Worm (Caenorhabditis elegans) whole organism, late embryonic: ENCODE measurements around the gene F07C6.2.

Experiments
- ceh-9 ChIP-seq: sonication (generic microtip); optimal IDR thresholded peaks from 2 replicates; lab custom pipeline; 2016; ENCODE audit warnings: mild to moderate bottlenecking, missing genetic modification characterization, inconsistent platforms, missing compliant biosample characterization
- elt-2 ChIP-seq: sonication (generic microtip); optimal IDR thresholded peaks from 2 replicates; lab custom pipeline; 2016; ENCODE audit warnings: missing genetic modification reagents, missing genetic modification characterization, missing compliant biosample characterization
- hlh-30 ChIP-seq: sonication (generic microtip); optimal IDR thresholded peaks from 2 replicates; lab custom pipeline; 2017; ENCODE audit warnings: antibody characterized with exemption, missing genetic modification characterization, missing compliant biosample characterization; ENCODE audit not compliant: insufficient read depth
- mec-3 ChIP-seq: sonication (generic microtip); optimal IDR thresholded peaks from 2 replicates; lab custom pipeline; 2016; ENCODE audit warnings: borderline replicate concordance, missing genetic modification characterization, missing compliant biosample characterization
- pag-3 ChIP-seq: sonication (generic microtip); optimal IDR thresholded peaks from 2 replicates; lab custom pipeline; 2016; ENCODE audit warnings: missing compliant biosample characterization, missing genetic modification characterization, borderline replicate concordance
- ztf-16 ChIP-seq: sonication (generic microtip); optimal IDR thresholded peaks from 2 replicates; lab custom pipeline; 2017; ENCODE audit warnings: missing genetic modification characterization, missing compliant biosample characterization

DNA sequence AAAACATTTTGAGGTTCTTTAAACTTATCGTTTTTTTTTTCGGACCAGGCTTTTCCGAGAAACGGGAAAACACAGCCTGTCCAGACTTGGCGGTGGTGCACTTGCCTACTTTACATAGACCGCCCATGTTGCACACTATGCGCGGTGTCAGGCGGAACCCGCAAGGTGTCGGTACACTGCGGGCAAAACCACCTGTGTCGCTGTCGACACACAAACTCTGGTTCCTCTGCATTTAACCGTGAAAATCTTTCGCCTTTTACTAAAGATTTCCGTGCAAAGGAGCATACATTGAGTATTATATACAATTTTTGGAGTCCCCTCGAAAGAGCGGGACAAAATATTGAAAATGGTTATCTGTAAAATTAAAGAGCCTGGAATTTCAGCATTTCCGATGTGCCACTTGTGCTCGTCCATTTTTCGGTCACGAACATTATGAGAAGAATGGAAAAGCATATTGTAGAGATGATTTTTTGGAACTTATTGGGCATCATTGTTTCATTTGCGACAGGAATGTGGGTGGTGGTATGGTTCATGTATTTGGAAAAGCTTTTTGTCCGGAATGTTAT lies 4.5 kb downstream of the F07C6.2 start:
- TF ChIP-seq ceh-9 (no peak), hlh-30 (no peak), mec-3 (tag; lab: Kevin White, UChicago) (no peak), pag-3 (no peak), ztf-16 (no peak), elt-2 (tag; lab: Kevin White, UChicago) (no peak)
